Fruit fly (Drosophila melanogaster): ENCODE measurements around the gene 140up.

140up gene

DNA sequence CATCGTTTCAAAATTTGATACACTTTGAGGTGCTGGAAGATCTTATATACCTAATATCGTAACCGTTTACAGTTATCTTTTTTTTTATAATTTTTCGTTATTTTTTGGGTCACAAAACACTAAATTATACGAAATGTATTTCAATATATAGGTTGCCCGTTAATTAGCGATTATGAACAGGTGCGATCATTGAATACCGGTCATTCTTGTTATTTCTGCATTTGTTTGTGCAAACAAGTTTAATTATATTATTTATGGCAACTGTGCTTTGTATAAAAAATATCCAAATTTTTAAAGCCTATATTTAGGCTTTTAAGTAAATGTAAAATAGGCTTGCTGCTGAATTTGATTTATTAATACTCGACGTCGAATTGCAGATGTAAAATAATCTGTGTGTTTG, 27.2 kb upstream of the 140up start, which contains the start of gene CG42500:
CG42500 (minus strand) TSS at position 101 of the 400 bp plus-strand sequence.
- TF ChIP-seq zf30C (GFP tag; optimal IDR thresholded peaks at IDR 0.05) (no peak), wek (GFP tag; optimal IDR thresholded peaks at IDR 0.05) (no peak), CG4404 (GFP tag; IDR thresholded peaks at IDR 0.05) (no peak), CG10274 (GFP tag; optimal IDR thresholded peaks at IDR 0.05) (no peak), E2f2 (GFP tag; IDR thresholded peaks at IDR 0.05) (no peak), Max (GFP tag; optimal IDR thresholded peaks at IDR 0.05) (no peak), Opbp (GFP tag; IDR thresholded peaks at IDR 0.05; ENCODE audit: partially characterized antibody) (no peak), Hmr (GFP tag; optimal IDR thresholded peaks at IDR 0.05) (no peak), tll (GFP tag; optimal IDR thresholded peaks at IDR 0.05) (no peak), CG17186 (GFP tag; optimal IDR thresholded peaks at IDR 0.05) (no peak), CkIIα-i1 (GFP tag; IDR thresholded peaks at IDR 0.05) (no peak), CG8281 (tag; optimal IDR thresholded peaks at IDR 0.05) (no peak), fru (optimal IDR thresholded peaks at IDR 0.05) (no peak), oc (tag; optimal IDR thresholded peaks at IDR 0.05) (no peak), Fer3 (tag; optimal IDR thresholded peaks at IDR 0.05) (no peak), CG14014 (GFP tag; IDR thresholded peaks at IDR 0.05) (no peak)

DNA sequence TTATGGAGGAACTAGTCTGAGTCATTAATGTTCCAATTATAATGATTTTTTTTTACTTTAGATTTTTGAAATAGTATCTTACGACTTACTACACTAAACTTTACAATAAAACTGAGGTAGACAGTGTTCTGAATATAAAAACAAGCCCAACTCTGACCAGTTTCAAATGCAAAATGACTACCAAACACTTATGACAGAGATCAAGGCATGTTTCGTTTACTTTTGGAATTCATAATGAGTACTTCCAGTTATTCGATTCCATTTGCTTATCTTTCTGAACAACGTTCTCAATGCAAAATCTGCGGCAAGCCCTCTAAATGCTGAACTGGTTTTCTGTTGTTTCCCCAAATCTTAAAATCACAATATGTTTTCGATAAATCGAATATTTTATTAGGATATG, 26.5 kb upstream of the 140up start, which contains the start of gene CG14355:
CG14355 (minus strand) TSS at position 101 of the 400 bp plus-strand sequence.
- no peak for TF ChIP-seq NC2β (GFP tag; optimal IDR thresholded peaks at IDR 0.05)
- no peak for TF ChIP-seq CG1792 (GFP tag; optimal IDR thresholded peaks at IDR 0.05)
- no peak for TF ChIP-seq ap (GFP tag; IDR thresholded peaks at IDR 0.05)
- no peak for TF ChIP-seq her (GFP tag; optimal IDR thresholded peaks at IDR 0.05)
- TF ChIP-seq CG11696 (GFP tag; IDR thresholded peaks at IDR 0.05): no peak
- TF ChIP-seq CG3847 (GFP tag; IDR thresholded peaks at IDR 0.05): no peak
- no peak for TF ChIP-seq CG14441 (GFP tag; IDR thresholded peaks at IDR 0.05)
- no peak for TF ChIP-seq ara (GFP tag; IDR thresholded peaks at IDR 0.05)
- no peak for TF ChIP-seq Hand (GFP tag; optimal IDR thresholded peaks at IDR 0.05)
- TF ChIP-seq CG4360 (GFP tag; IDR thresholded peaks at IDR 0.05): no peak
- no peak for TF ChIP-seq CG4424 (GFP tag; optimal IDR thresholded peaks at IDR 0.05)
- TF ChIP-seq CG13296 (GFP tag; optimal IDR thresholded peaks at IDR 0.05): no peak
- no peak for TF ChIP-seq hth (optimal IDR thresholded peaks at IDR 0.05)
- no peak for TF ChIP-seq Tbp (GFP tag; optimal IDR thresholded peaks at IDR 0.05)
- no peak for TF ChIP-seq CG16815 (GFP tag; optimal IDR thresholded peaks at IDR 0.05)
- TF ChIP-seq CG33557 (GFP tag; optimal IDR thresholded peaks at IDR 0.05): no peak
- TF ChIP-seq dysf (GFP tag; IDR thresholded peaks at IDR 0.05): no peak

DNA sequence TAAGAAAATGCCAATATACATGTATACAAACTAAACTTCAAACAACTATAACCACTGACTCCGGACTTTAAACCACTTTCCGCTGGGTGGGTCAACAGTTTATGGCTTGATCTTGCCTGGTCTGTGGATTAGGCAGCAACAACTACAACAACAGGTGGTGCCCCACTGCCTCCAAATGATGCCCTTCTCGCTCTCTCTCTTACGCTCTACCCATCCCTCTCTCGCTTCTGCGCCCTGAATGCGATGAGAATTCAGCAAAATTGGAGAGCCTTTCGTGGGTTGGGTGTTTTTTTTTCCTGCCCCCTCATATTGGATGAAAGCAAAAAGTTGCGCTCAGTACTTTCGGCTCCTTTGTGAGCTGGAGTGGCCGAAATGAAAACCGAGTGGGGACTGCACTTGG, 15.6 kb upstream of the 140up start:
- TF ChIP-seq ap (GFP tag; IDR thresholded peaks at IDR 0.05) (no peak), CrebB (tag; optimal IDR thresholded peaks at IDR 0.05) (no peak), ems (GFP tag; optimal IDR thresholded peaks at IDR 0.05) (no peak), Trl (optimal IDR thresholded peaks at IDR 0.05) (peak; percentile 21 to 57), Trl (GFP tag; optimal IDR thresholded peaks at IDR 0.05) (no peak), pzg (GFP tag; optimal IDR thresholded peaks at IDR 0.05) (no peak), CG14710 (tag; optimal IDR thresholded peaks at IDR 0.05) (no peak), Bdp1 (GFP tag; optimal IDR thresholded peaks at IDR 0.05) (no peak), fd3F (GFP tag; optimal IDR thresholded peaks at IDR 0.05) (no peak), Poxn (GFP tag; IDR thresholded peaks at IDR 0.05) (no peak), CG12942 (GFP tag; optimal IDR thresholded peaks at IDR 0.05) (no peak), pnt (GFP tag; optimal IDR thresholded peaks at IDR 0.05) (no peak), Pdp1 (GFP tag; optimal IDR thresholded peaks at IDR 0.05) (no peak), CG4854 (GFP tag; optimal IDR thresholded peaks at IDR 0.05) (no peak), ewg (GFP tag; optimal IDR thresholded peaks at IDR 0.05) (peak; percentile 79), CG3407 (GFP tag; optimal IDR thresholded peaks at IDR 0.05) (no peak), CG31365 (tag; optimal IDR thresholded peaks at IDR 0.05) (no peak), onecut (GFP tag; IDR thresholded peaks at IDR 0.05) (no peak), toy (GFP tag; IDR thresholded peaks at IDR 0.05) (no peak), CG8359 (GFP tag; optimal IDR thresholded peaks at IDR 0.05; ENCODE audit: borderline replicate concordance) (peak; percentile 6)

Data from whole organism, embryonic.